Fruit fly (Drosophila melanogaster) whole organism, prepupa: ENCODE data around the gene CG33648.

Experiments used
- CG10669 ChIP-seq: fragments of 200-800 bp; sonication (Bioruptor generic); optimal IDR thresholded peaks from 3 replicates; lab custom pipeline; 2018; ENCODE audit warnings: missing biosample characterization, mild to moderate bottlenecking, missing genetic modification characterization, moderate library complexity
- CG11902 ChIP-seq: fragments of 200-800 bp; sonication (Bioruptor generic); optimal IDR thresholded peaks from 3 replicates; lab custom pipeline; 2016; ENCODE audit warnings: missing biosample characterization, missing genetic modification characterization
- CG1621 ChIP-seq: fragments of 200-800 bp; sonication (Bioruptor generic); optimal IDR thresholded peaks from 3 replicates; lab custom pipeline; 2018; ENCODE audit warnings: missing biosample characterization, mild to moderate bottlenecking, missing genetic modification characterization
- CG31627 ChIP-seq: fragments of 200-800 bp; sonication (Bioruptor generic); optimal IDR thresholded peaks from 3 replicates; lab custom pipeline; 2016; ENCODE audit warnings: missing biosample characterization, missing genetic modification characterization
- CG34406 ChIP-seq: fragments of 200-800 bp; sonication (Bioruptor generic); optimal IDR thresholded peaks from 3 replicates; lab custom pipeline; 2016; ENCODE audit warnings: missing biosample characterization, missing genetic modification characterization
- CG6854 ChIP-seq: fragments of 200-800 bp; sonication (Bioruptor generic); optimal IDR thresholded peaks from 2 replicates; lab custom pipeline; 2017; ENCODE audit warnings: missing biosample characterization, mild to moderate bottlenecking, missing genetic modification characterization
- Eip93F ChIP-seq: fragments of 200-800 bp; sonication (Bioruptor generic); optimal IDR thresholded peaks from 2 replicates; lab custom pipeline; 2016; ENCODE audit warnings: missing biosample characterization, mild to moderate bottlenecking, missing genetic modification characterization
- Gug ChIP-seq: fragments of 200-800 bp; sonication (Bioruptor generic); IDR thresholded peaks from 2 replicates; pipeline ENCODE4 v1.3.6; 2022; ENCODE audit warnings: missing biosample characterization, missing genetic modification characterization
- Hr39 ChIP-seq: fragments of 200-800 bp; sonication (Bioruptor generic); optimal IDR thresholded peaks from 2 replicates; lab custom pipeline; 2016; ENCODE audit warnings: missing biosample characterization, missing genetic modification characterization
- Lpt ChIP-seq: fragments of 200-800 bp; sonication (Bioruptor generic); optimal IDR thresholded peaks from 3 replicates; lab custom pipeline; 2016; ENCODE audit warnings: missing biosample characterization, missing genetic modification characterization
- Sox15 ChIP-seq: fragments of 200-800 bp; sonication (Bioruptor generic); optimal IDR thresholded peaks from 3 replicates; lab custom pipeline; 2016; ENCODE audit warnings: missing biosample characterization, missing genetic modification characterization
- esn ChIP-seq: fragments of 200-800 bp; sonication (Bioruptor generic); optimal IDR thresholded peaks from 2 replicates; lab custom pipeline; 2016; ENCODE audit warnings: missing biosample characterization, mild to moderate bottlenecking, missing genetic modification characterization, moderate library complexity
- net ChIP-seq: fragments of 200-800 bp; sonication (Bioruptor generic); optimal IDR thresholded peaks from 3 replicates; lab custom pipeline; 2016; ENCODE audit warnings: missing biosample characterization, missing genetic modification characterization

DNA sequence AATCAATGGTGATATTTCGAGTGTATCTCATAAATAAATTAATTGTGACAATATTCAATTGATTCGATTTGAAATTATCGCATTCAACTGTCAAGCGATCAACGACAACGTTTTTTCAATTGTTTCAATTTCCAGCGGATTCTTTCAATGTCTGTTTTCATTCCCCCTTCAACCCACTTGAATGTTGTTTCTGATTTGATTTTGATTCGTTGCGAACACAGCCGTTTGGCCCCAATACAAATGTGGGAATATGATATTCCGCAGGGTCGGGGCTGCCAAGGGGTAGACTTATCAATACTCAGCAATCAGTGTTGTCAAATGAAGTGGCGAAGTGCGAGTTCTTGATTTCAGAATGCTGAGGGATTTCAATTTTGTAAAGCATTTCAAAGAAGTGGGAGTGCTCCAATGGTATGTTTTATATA, 29.2 kb upstream of the CG33648 start:
- TF ChIP-seq CG10669 (GFP tag; lab: Kevin White, UChicago): no peak
- TF ChIP-seq Eip93F (GFP tag; lab: Kevin White, UChicago): no peak
- TF ChIP-seq CG1621 (tag; lab: Kevin White, UChicago): no peak
- TF ChIP-seq Gug (GFP tag; lab: Robert Waterston, UW): no peak
- no peak for TF ChIP-seq esn (GFP tag; lab: Kevin White, UChicago)
- TF ChIP-seq net (GFP tag; lab: Kevin White, UChicago): no peak
- no peak for TF ChIP-seq CG34406
- no peak for TF ChIP-seq CG11902 (GFP tag; lab: Kevin White, UChicago)
- no peak for TF ChIP-seq CG6854 (GFP tag; lab: Kevin White, UChicago)
- no peak for TF ChIP-seq CG31627 (GFP tag; lab: Kevin White, UChicago)
- no peak for TF ChIP-seq Lpt (GFP tag; lab: Kevin White, UChicago)
- TF ChIP-seq Hr39: no peak
- no peak for TF ChIP-seq Sox15 (GFP tag; lab: Kevin White, UChicago)
